Worm (Caenorhabditis elegans): ENCODE measurements around the gene sqv-3.

sqv-3 gene

DNA sequence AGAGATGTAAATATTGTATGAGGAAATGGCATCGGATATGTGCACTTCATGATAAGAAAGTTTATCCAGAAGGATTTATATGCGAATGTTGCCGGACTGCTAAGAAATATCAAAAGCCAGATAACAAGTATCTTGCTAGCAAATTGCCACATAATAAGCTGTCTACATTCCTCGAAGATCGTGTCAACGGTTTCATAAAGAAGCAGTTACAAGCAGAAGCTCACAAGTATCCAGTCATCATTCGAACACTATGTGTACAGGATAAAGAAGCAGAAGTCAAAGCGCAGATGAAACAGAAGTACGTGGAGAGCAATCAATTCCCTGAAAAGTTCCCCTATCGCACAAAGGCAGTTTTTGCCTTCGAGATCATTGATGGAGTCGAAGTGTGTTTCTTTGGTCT is 9.6 kb downstream of the sqv-3 start:
- TF ChIP-seq ama-1 (optimal IDR thresholded peaks at IDR 0.05) (no peak), gmeb-1 (tag; optimal IDR thresholded peaks at IDR 0.05) (no peak), alr-1 (tag; optimal IDR thresholded peaks at IDR 0.05) (no peak), aly-2 (tag; optimal IDR thresholded peaks at IDR 0.05) (no peak), mab-5 (tag; optimal IDR thresholded peaks at IDR 0.05) (no peak), nhr-12 (tag; optimal IDR thresholded peaks at IDR 0.05) (no peak), lin-13 (GFP tag; optimal IDR thresholded peaks at IDR 0.05) (no peak), elt-3 (tag; optimal IDR thresholded peaks at IDR 0.05) (no peak), blmp-1 (tag; optimal IDR thresholded peaks at IDR 0.05; ENCODE audit: insufficient read depth) (no peak), ceh-82 (tag; optimal IDR thresholded peaks at IDR 0.05) (no peak), ztf-4 (tag; optimal IDR thresholded peaks at IDR 0.05) (no peak), elt-1 (tag; optimal IDR thresholded peaks at IDR 0.05) (no peak), nhr-21 (tag; optimal IDR thresholded peaks at IDR 0.05) (no peak), zag-1 (tag; optimal IDR thresholded peaks at IDR 0.05) (no peak), R02D3.7 (tag; optimal IDR thresholded peaks at IDR 0.05) (no peak), nhr-11 (tag; optimal IDR thresholded peaks at IDR 0.05) (no peak), F13H6.1 (tag; optimal IDR thresholded peaks at IDR 0.05) (no peak), lin-11 (tag; optimal IDR thresholded peaks at IDR 0.05) (no peak)

DNA sequence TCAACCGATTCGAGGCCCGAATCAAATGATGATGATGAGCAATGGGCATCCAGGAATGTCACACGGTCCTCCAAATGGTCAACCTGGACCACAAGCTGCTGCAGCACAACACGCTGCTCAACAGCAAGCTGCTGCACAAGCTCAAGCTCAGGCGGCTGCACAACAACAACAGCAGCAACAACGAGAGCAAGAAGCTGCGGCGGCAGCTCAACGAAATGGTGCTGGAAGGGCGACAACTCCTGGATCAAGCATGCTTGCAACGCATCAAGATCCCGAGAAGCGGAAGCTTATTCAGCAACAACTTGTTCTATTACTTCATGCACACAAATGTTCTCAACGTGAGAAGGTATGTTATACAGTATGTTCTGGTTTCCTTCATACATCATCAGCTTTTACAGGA is 12.1 kb downstream of the sqv-3 start:
- no peak for TF ChIP-seq mbf-1 (tag; optimal IDR thresholded peaks at IDR 0.05)
- no peak for TF ChIP-seq ceh-16 (tag; optimal IDR thresholded peaks at IDR 0.05)

DNA sequence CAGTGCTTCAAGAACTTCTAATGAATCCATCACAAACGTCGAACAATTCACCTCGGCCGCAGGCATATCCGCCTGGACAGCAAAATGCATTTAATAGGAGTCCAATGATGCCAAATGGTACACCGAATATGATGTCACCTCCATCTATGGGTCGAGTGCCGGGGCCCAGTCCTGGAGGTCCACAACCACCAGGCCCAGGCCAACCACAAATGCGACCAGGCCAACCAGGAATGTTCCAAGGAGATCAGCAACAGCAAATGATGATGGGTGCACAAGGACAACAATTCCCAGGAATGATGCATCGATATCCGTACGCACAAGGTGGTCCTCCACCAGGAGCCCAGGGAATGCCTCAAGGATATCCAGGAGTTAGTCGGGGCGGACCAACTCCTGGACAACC is 13.1 kb downstream of the sqv-3 start:
- TF ChIP-seq peb-1 (tag; optimal IDR thresholded peaks at IDR 0.05) (no peak), nhr-11 (tag; optimal IDR thresholded peaks at IDR 0.05) (no peak), nhr-10 (tag; optimal IDR thresholded peaks at IDR 0.05) (no peak), nhr-129 (tag; optimal IDR thresholded peaks at IDR 0.05) (no peak), ztf-4 (tag; optimal IDR thresholded peaks at IDR 0.05) (no peak)

DNA sequence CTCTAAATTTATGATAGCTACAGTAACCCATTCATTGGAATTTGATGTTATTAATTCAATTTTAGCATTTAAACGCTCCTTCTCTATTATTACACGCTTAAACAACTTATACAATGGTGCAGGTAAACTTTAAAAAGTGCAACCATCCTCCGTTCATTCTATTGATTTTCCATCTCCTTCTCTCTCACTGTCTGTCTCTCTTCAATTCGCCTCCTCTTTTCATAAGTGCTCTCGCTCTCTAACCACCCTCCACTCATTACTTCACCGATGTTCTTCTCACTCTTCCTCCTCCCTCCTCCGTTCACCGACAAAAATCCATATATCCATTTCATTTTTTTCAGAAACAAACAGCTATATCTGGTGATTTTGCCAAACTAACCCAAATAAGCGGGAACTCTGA is 14.0 kb downstream of the sqv-3 start, which contains the start of gene cbp-1:
cbp-1 (plus strand) TSS at position 335 of the 400 bp plus-strand sequence.
- TF ChIP-seq unc-39 (tag; optimal IDR thresholded peaks at IDR 0.05): no peak
- no peak for TF ChIP-seq ZK546.5 (tag; optimal IDR thresholded peaks at IDR 0.05)
- peak; percentile 49 to 78 for TF ChIP-seq lsy-2 (tag; optimal IDR thresholded peaks at IDR 0.05)
- no peak for TF ChIP-seq blmp-1 (tag; optimal IDR thresholded peaks at IDR 0.05; ENCODE audit: insufficient read depth)
- TF ChIP-seq peb-1 (tag; optimal IDR thresholded peaks at IDR 0.05): no peak
- TF ChIP-seq crh-2 (tag; optimal IDR thresholded peaks at IDR 0.05): peak; percentile 67
- no peak for TF ChIP-seq nhr-12 (tag; optimal IDR thresholded peaks at IDR 0.05)
- TF ChIP-seq mbf-1 (tag; optimal IDR thresholded peaks at IDR 0.05): no peak
- TF ChIP-seq egl-27 (tag; optimal IDR thresholded peaks at IDR 0.05): no peak
- no peak for TF ChIP-seq ztf-11 (tag; optimal IDR thresholded peaks at IDR 0.05)
- peak; percentile 67 for TF ChIP-seq sma-9 (GFP tag; optimal IDR thresholded peaks at IDR 0.05)
- TF ChIP-seq sma-9 (tag; optimal IDR thresholded peaks at IDR 0.05): no peak
- no peak for TF ChIP-seq ceh-16 (tag; optimal IDR thresholded peaks at IDR 0.05)
- no peak for TF ChIP-seq lin-11 (tag; optimal IDR thresholded peaks at IDR 0.05)
- TF ChIP-seq nhr-25 (tag; optimal IDR thresholded peaks at IDR 0.05): peak; percentile 29
- TF ChIP-seq zag-1 (tag; optimal IDR thresholded peaks at IDR 0.05): no peak
- peak; percentile 15 for TF ChIP-seq fos-1 (tag; optimal IDR thresholded peaks at IDR 0.05)
- no peak for TF ChIP-seq ama-1 (optimal IDR thresholded peaks at IDR 0.05)
- no peak for TF ChIP-seq dmd-4 (tag; optimal IDR thresholded peaks at IDR 0.05)
- peak; percentile 52 for TF ChIP-seq unc-55 (GFP tag; optimal IDR thresholded peaks at IDR 0.05)
- no peak for TF ChIP-seq alr-1 (tag; optimal IDR thresholded peaks at IDR 0.05)
- TF ChIP-seq mab-5 (tag; optimal IDR thresholded peaks at IDR 0.05): no peak
- peak; percentile 22 for TF ChIP-seq F13H6.1 (tag; optimal IDR thresholded peaks at IDR 0.05)
- TF ChIP-seq ztf-1 (GFP tag; conservative IDR thresholded peaks at IDR 0.05): no peak
- peak; percentile 14 for TF ChIP-seq nhr-6 (tag; optimal IDR thresholded peaks at IDR 0.05)
- no peak for TF ChIP-seq nhr-11 (tag; optimal IDR thresholded peaks at IDR 0.05)
- no peak for TF ChIP-seq lin-39 (tag; optimal IDR thresholded peaks at IDR 0.05)
- no peak for TF ChIP-seq lin-13 (GFP tag; optimal IDR thresholded peaks at IDR 0.05)
- TF ChIP-seq nhr-129 (tag; optimal IDR thresholded peaks at IDR 0.05): peak; percentile 53
- no peak for TF ChIP-seq gmeb-1 (tag; optimal IDR thresholded peaks at IDR 0.05)
- peak; percentile 17 for TF ChIP-seq snpc-4 (tag; optimal IDR thresholded peaks at IDR 0.05)
- TF ChIP-seq nhr-21 (tag; optimal IDR thresholded peaks at IDR 0.05): no peak
- peak; percentile 68 for TF ChIP-seq C34F6.9 (tag; optimal IDR thresholded peaks at IDR 0.05)
- no peak for TF ChIP-seq nhr-237 (tag; optimal IDR thresholded peaks at IDR 0.05)
